Fruit fly (Drosophila melanogaster): Measurements from ENCODE around the gene CG12170.

Gene CG12170

dm6 chr3R:5600361-5601043, 36.5 kb upstream of the CG12170 start (continued):
- TF ChIP-seq CG15514 (GFP tag; optimal IDR thresholded peaks at IDR 0.05), result peak; percentile 39
- TF ChIP-seq YL-1 (GFP tag; optimal IDR thresholded peaks at IDR 0.05), result peak; percentile 84
- peak; percentile 25 for TF ChIP-seq sqz (GFP tag; optimal IDR thresholded peaks at IDR 0.05)
- TF ChIP-seq pb (GFP tag; optimal IDR thresholded peaks at IDR 0.05), result peak; percentile 5
- TF ChIP-seq CG12769 (tag; optimal IDR thresholded peaks at IDR 0.05), result peak; percentile 97
- TF ChIP-seq HLHmδ (GFP tag; optimal IDR thresholded peaks at IDR 0.05), result peak; percentile 89
- peak; percentile 13 for TF ChIP-seq NfI (GFP tag; optimal IDR thresholded peaks at IDR 0.05)
- no peak for TF ChIP-seq CG10366 (GFP tag; IDR thresholded peaks at IDR 0.05)
- TF ChIP-seq CG7556 (GFP tag; optimal IDR thresholded peaks at IDR 0.05), result no peak
- TF ChIP-seq caup (GFP tag; optimal IDR thresholded peaks at IDR 0.05; ENCODE audit: severe bottlenecking), result peak; percentile 39
- no peak for TF ChIP-seq HLH54F (GFP tag; optimal IDR thresholded peaks at IDR 0.05)
- TF ChIP-seq PHDP (tag; optimal IDR thresholded peaks at IDR 0.05), result peak; percentile 13
- TF ChIP-seq Lhr (GFP tag; optimal IDR thresholded peaks at IDR 0.05), result no peak
- TF ChIP-seq CG6683 (GFP tag; optimal IDR thresholded peaks at IDR 0.05), result peak; percentile 14
- TF ChIP-seq CG7786 (GFP tag; optimal IDR thresholded peaks at IDR 0.05), result no peak
- TF ChIP-seq CHES-1-like (GFP tag; optimal IDR thresholded peaks at IDR 0.05), result peak; percentile 1
- TF ChIP-seq Nf-YC (tag; optimal IDR thresholded peaks at IDR 0.05), result peak; percentile 53
- peak; percentile 20 for TF ChIP-seq CG7745 (tag; optimal IDR thresholded peaks at IDR 0.05)
- TF ChIP-seq CG18599 (GFP tag; optimal IDR thresholded peaks at IDR 0.05), result peak; percentile 39
- peak; percentile 95 for TF ChIP-seq MESR4 (GFP tag; optimal IDR thresholded peaks at IDR 0.05)
- TF ChIP-seq CG33557 (GFP tag; optimal IDR thresholded peaks at IDR 0.05), result peak; percentile 18
- peak; percentile 100 for TF ChIP-seq Deaf1 (tag; optimal IDR thresholded peaks at IDR 0.05)
- peak; percentile 11 to 23 for TF ChIP-seq bsh (GFP tag; optimal IDR thresholded peaks at IDR 0.05)
- TF ChIP-seq CG7987 (GFP tag; optimal IDR thresholded peaks at IDR 0.05), result peak; percentile 60
- peak in 1 of 2 experiments; percentile 52 for TF ChIP-seq Hr78 (GFP tag; optimal IDR thresholded peaks at IDR 0.05)
- no peak for TF ChIP-seq Kr (GFP tag; optimal IDR thresholded peaks at IDR 0.05)
- TF ChIP-seq ATbp (GFP tag; optimal IDR thresholded peaks at IDR 0.05), result no peak
- TF ChIP-seq CG17829 (tag; optimal IDR thresholded peaks at IDR 0.05), result peak; percentile 63

- peak; percentile 12 for TF ChIP-seq zen (tag; optimal IDR thresholded peaks at IDR 0.05)
- TF ChIP-seq trh (GFP tag; optimal IDR thresholded peaks at IDR 0.05), result peak; percentile 35
- no peak for TF ChIP-seq bowl (GFP tag; IDR thresholded peaks at IDR 0.05)
- TF ChIP-seq CG12071 (GFP tag; optimal IDR thresholded peaks at IDR 0.05), result peak; percentile 27
- no peak for TF ChIP-seq CG34422 (GFP tag; IDR thresholded peaks at IDR 0.05)
- peak; percentile 50 for TF ChIP-seq CG13296 (GFP tag; optimal IDR thresholded peaks at IDR 0.05)
- TF ChIP-seq slbo (GFP tag; IDR thresholded peaks at IDR 0.05), result no peak
- TF ChIP-seq Blimp-1 (GFP tag; optimal IDR thresholded peaks at IDR 0.05), result peak; percentile 71
- no peak for TF ChIP-seq inv (GFP tag; IDR thresholded peaks at IDR 0.05; ENCODE audit: partially characterized antibody)
- TF ChIP-seq CG5245 (GFP tag; optimal IDR thresholded peaks at IDR 0.05), result peak; percentile 49
- peak; percentile 22 for TF ChIP-seq Ssrp (tag; optimal IDR thresholded peaks at IDR 0.05)
- TF ChIP-seq CG3838 (GFP tag; optimal IDR thresholded peaks at IDR 0.05), result no peak
- peak; percentile 86 for TF ChIP-seq CG17186 (GFP tag; optimal IDR thresholded peaks at IDR 0.05)
- no peak for TF ChIP-seq CG10543 (GFP tag; optimal IDR thresholded peaks at IDR 0.05)
- TF ChIP-seq Meics (GFP tag; optimal IDR thresholded peaks at IDR 0.05), result peak; percentile 53
- peak; percentile 20 for TF ChIP-seq ash1 (GFP tag; optimal IDR thresholded peaks at IDR 0.05)
- peak; percentile 50 for TF ChIP-seq CG15601 (tag; optimal IDR thresholded peaks at IDR 0.05)
- TF ChIP-seq CG4707 (GFP tag; optimal IDR thresholded peaks at IDR 0.05), result no peak
- TF ChIP-seq slou (GFP tag; optimal IDR thresholded peaks at IDR 0.05), result peak; percentile 65
- no peak for TF ChIP-seq btn (GFP tag; optimal IDR thresholded peaks at IDR 0.05)
- TF ChIP-seq CG1647 (GFP tag; optimal IDR thresholded peaks at IDR 0.05), result peak; percentile 57
Observed at dm6 chr3R:5601044-5601523, 36.0 kb upstream of the CG12170 start, which contains the start of the genes kra and SecS. Gene kra, minus strand, starts transcription at chr3R:5601136. Gene SecS, plus strand, starts transcription at chr3R:5601433.
